Worm (Caenorhabditis elegans) whole organism, mixed stage, embryonic: ENCODE results near the gene fbxa-35.

Source experiments
- ceh-83 ChIP-seq: fragments of 200-800 bp; sonication (Bioruptor generic); optimal IDR thresholded peaks from 2 replicates; lab custom pipeline; 2018; ENCODE audit warnings: mild to moderate bottlenecking, missing genetic modification characterization, missing compliant biosample characterization
- pha-4 ChIP-seq: fragments of 150-350 bp; optimal IDR thresholded peaks from 2 replicates; lab custom pipeline; 2018; ENCODE audit warnings: missing biosample characterization, missing genetic modification reagents, missing genetic modification characterization
- sem-2 ChIP-seq: fragments of 200-800 bp; sonication (Bioruptor generic); optimal IDR thresholded peaks from 2 replicates; lab custom pipeline; 2018; ENCODE audit warnings: mild to moderate bottlenecking, missing genetic modification characterization, missing compliant biosample characterization

ce11 chrIII:1275513-1275912, 20.0 kb upstream of the fbxa-35 start, which contains the start of gene fbxa-30:
- TF ChIP-seq sem-2 (GFP tag; lab: Kevin White, UChicago) (no peak), pha-4 (tag; lab: Kevin White, UChicago) (no peak), ceh-83 (GFP tag; lab: Kevin White, UChicago) (no peak)
